Worm (Caenorhabditis elegans): ENCODE measurements around the gene uvs-1.

DNA sequence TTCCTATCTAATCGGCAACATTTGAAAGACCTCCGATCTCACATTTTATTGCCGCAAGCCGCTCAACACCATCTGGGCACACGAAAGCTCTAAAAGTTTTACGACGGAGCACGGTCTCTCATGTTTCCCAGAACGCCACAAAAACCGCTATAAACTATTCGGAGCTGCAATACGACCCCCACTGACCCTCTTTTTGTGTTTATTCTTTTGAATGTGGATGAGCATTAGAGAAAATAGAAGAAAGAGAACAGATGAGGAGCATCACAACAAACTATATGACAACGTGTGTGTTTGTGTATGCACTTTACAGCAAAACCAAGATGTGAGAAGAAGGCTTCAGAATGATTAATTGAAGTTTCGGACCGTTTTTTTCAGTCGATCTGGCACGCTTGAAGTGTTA lies 20.1 kb upstream of the uvs-1 start:
- TF ChIP-seq peb-1 (tag; optimal IDR thresholded peaks at IDR 0.05) (no peak), crh-2 (tag; optimal IDR thresholded peaks at IDR 0.05) (no peak), unc-62 (GFP tag; optimal IDR thresholded peaks at IDR 0.05) (no peak), nhr-12 (tag; optimal IDR thresholded peaks at IDR 0.05) (no peak), nhr-11 (tag; optimal IDR thresholded peaks at IDR 0.05) (no peak)
